Fruit fly (Drosophila melanogaster) whole organism, embryonic: ENCODE data around the gene mRpS11.

Experiments
- BtbVII ChIP-seq: fragments of 200-800 bp; sonication (Bioruptor generic); optimal IDR thresholded peaks from 3 replicates; lab custom pipeline; 2017; ENCODE audit warnings: missing biosample characterization, mild to moderate bottlenecking, missing genetic modification characterization
- Bteb2 ChIP-seq: fragments of 200-800 bp; sonication (Bioruptor generic); optimal IDR thresholded peaks from 2 replicates; lab custom pipeline; 2016; ENCODE audit warnings: missing biosample characterization, missing genetic modification characterization
- CG10366 ChIP-seq: fragments of 200-800 bp; sonication (Bioruptor generic); IDR thresholded peaks from 2 replicates; pipeline ENCODE4 v1.3.6; 2022; ENCODE audit warnings: missing biosample characterization, missing genetic modification characterization
- CG10654 ChIP-seq: fragments of 200-800 bp; sonication (Bioruptor generic); optimal IDR thresholded peaks from 2 replicates; lab custom pipeline; 2016; ENCODE audit warnings: missing biosample characterization, missing genetic modification characterization
- CG11560 ChIP-seq: fragments of 200-800 bp; sonication (Bioruptor generic); IDR thresholded peaks from 3 replicates; pipeline ENCODE4 v1.3.6; 2022; ENCODE audit warnings: missing biosample characterization, missing genetic modification characterization
- CG11723 ChIP-seq: fragments of 200-800 bp; sonication (Bioruptor generic); optimal IDR thresholded peaks from 2 replicates; lab custom pipeline; 2017; ENCODE audit warnings: missing biosample characterization, mild to moderate bottlenecking, missing genetic modification characterization
- CG12236 ChIP-seq: fragments of 200-800 bp; sonication (Bioruptor generic); optimal IDR thresholded peaks from 2 replicates; lab custom pipeline; 2016; ENCODE audit warnings: missing biosample characterization, missing genetic modification characterization
- CG12299 ChIP-seq: fragments of 200-800 bp; sonication (Bioruptor generic); optimal IDR thresholded peaks from 2 replicates; lab custom pipeline; 2018; ENCODE audit warnings: missing biosample characterization, mild to moderate bottlenecking, missing genetic modification characterization
- CG13287 ChIP-seq: fragments of 200-800 bp; sonication (Bioruptor generic); IDR thresholded peaks from 2 replicates; pipeline ENCODE4 v1.3.6; 2022; ENCODE audit warnings: missing biosample characterization, missing genetic modification characterization; ENCODE audit not compliant: partially characterized antibody
- CG14860 ChIP-seq: fragments of 200-800 bp; sonication (Bioruptor generic); IDR thresholded peaks from 3 replicates; pipeline ENCODE4 v1.3.6; 2022; ENCODE audit warnings: missing biosample characterization, missing genetic modification characterization; ENCODE audit not compliant: partially characterized antibody
- CG16813 ChIP-seq: fragments of 200-800 bp; sonication (Bioruptor generic); IDR thresholded peaks from 3 replicates; pipeline ENCODE4 v1.3.6; 2022; ENCODE audit warnings: missing biosample characterization, missing genetic modification characterization; ENCODE audit not compliant: partially characterized antibody
- CG17912 ChIP-seq: fragments of 200-800 bp; sonication (Bioruptor generic); optimal IDR thresholded peaks from 2 replicates; lab custom pipeline; 2018; ENCODE audit warnings: missing biosample characterization, mild to moderate bottlenecking, missing genetic modification characterization
- CG33213 ChIP-seq: fragments of 200-800 bp; sonication (Bioruptor generic); optimal IDR thresholded peaks from 3 replicates; lab custom pipeline; 2016; ENCODE audit warnings: missing biosample characterization, missing genetic modification characterization
- CG34376 ChIP-seq: fragments of 200-800 bp; sonication (Bioruptor generic); optimal IDR thresholded peaks from 2 replicates; lab custom pipeline; 2018; ENCODE audit warnings: missing biosample characterization, mild to moderate bottlenecking, missing genetic modification characterization
- CG42726 ChIP-seq: fragments of 200-800 bp; sonication (Bioruptor generic); IDR thresholded peaks from 2 replicates; pipeline ENCODE4 v1.3.6; 2022; ENCODE audit warnings: missing biosample characterization, missing genetic modification characterization; ENCODE audit not compliant: partially characterized antibody
- CG4282 ChIP-seq: fragments of 200-800 bp; sonication (Bioruptor generic); optimal IDR thresholded peaks from 2 replicates; lab custom pipeline; 2016; ENCODE audit warnings: missing biosample characterization, missing genetic modification characterization
- CG6791 ChIP-seq: fragments of 200-800 bp; sonication (Bioruptor generic); IDR thresholded peaks from 3 replicates; pipeline ENCODE4 v1.3.6; 2022; ENCODE audit warnings: missing biosample characterization, missing genetic modification characterization; ENCODE audit not compliant: partially characterized antibody
- CG7556 ChIP-seq: fragments of 200-800 bp; sonication (Bioruptor generic); optimal IDR thresholded peaks from 2 replicates; lab custom pipeline; 2017; ENCODE audit warnings: missing biosample characterization, mild to moderate bottlenecking, missing genetic modification characterization
- CG8281 ChIP-seq: fragments of 200-800 bp; sonication (Bioruptor generic); optimal IDR thresholded peaks from 2 replicates; lab custom pipeline; 2018; ENCODE audit warnings: missing biosample characterization, mild to moderate bottlenecking, missing genetic modification characterization, moderate library complexity
- CG9876 ChIP-seq: fragments of 200-800 bp; sonication (Bioruptor generic); optimal IDR thresholded peaks from 2 replicates; lab custom pipeline; 2016; ENCODE audit warnings: missing biosample characterization, missing genetic modification characterization
- CkIIα-i1 ChIP-seq: fragments of 200-800 bp; sonication (Bioruptor generic); IDR thresholded peaks from 2 replicates; pipeline ENCODE4 v1.3.6; 2022; ENCODE audit warnings: missing biosample characterization, missing genetic modification characterization
- D19B ChIP-seq: fragments of 200-800 bp; sonication (Bioruptor generic); optimal IDR thresholded peaks from 2 replicates; lab custom pipeline; 2017; ENCODE audit warnings: missing biosample characterization, mild to moderate bottlenecking, missing genetic modification characterization
- Dll ChIP-seq: fragments of 200-800 bp; sonication (Bioruptor generic); IDR thresholded peaks from 4 replicates; pipeline ENCODE4 v1.3.6; 2022; ENCODE audit warnings: missing biosample characterization, missing genetic modification characterization; ENCODE audit not compliant: partially characterized antibody
- Ets65A ChIP-seq: fragments of 200-800 bp; sonication (Bioruptor generic); peaks from one replicate; lab custom pipeline; 2016; ENCODE audit warnings: missing biosample characterization, missing genetic modification characterization
- GATAe ChIP-seq: fragments of 200-800 bp; sonication (Bioruptor generic); conservative IDR thresholded peaks from 2 replicates; pipeline ENCODE4 v1.3.6; 2022; ENCODE audit warnings: missing biosample characterization, missing genetic modification characterization
- HmgZ ChIP-seq: fragments of 200-800 bp; sonication (Bioruptor generic); optimal IDR thresholded peaks from 2 replicates; lab custom pipeline; 2018; ENCODE audit warnings: missing biosample characterization, mild to moderate bottlenecking, missing genetic modification characterization
- Hmr ChIP-seq: fragments of 200-800 bp; sonication (Bioruptor generic); optimal IDR thresholded peaks from 3 replicates; lab custom pipeline; 2017; ENCODE audit warnings: mild to moderate bottlenecking, missing biosample characterization, missing genetic modification reagents, missing genetic modification characterization
- Hmx ChIP-seq: fragments of 200-800 bp; sonication (Bioruptor generic); optimal IDR thresholded peaks from 2 replicates; lab custom pipeline; 2016; ENCODE audit warnings: missing biosample characterization, missing genetic modification characterization
- Hr3 ChIP-seq: fragments of 200-800 bp; sonication (Bioruptor generic); optimal IDR thresholded peaks from 3 replicates; lab custom pipeline; 2016; ENCODE audit warnings: missing biosample characterization, missing genetic modification characterization
- Max ChIP-seq: fragments of 200-800 bp; sonication (Bioruptor generic); optimal IDR thresholded peaks from 2 replicates; lab custom pipeline; 2016; ENCODE audit warnings: missing biosample characterization, mild to moderate bottlenecking, missing genetic modification characterization
- NC2α ChIP-seq: fragments of 200-800 bp; sonication (Bioruptor generic); optimal IDR thresholded peaks from 2 replicates; lab custom pipeline; 2016; ENCODE audit warnings: missing biosample characterization, missing genetic modification characterization
- Rfx ChIP-seq: fragments of 200-800 bp; sonication (Bioruptor generic); IDR thresholded peaks from 2 replicates; pipeline ENCODE4 v1.3.6; 2022; ENCODE audit warnings: missing biosample characterization, missing genetic modification characterization
- Sox100B ChIP-seq: fragments of 200-800 bp; sonication (Bioruptor generic); optimal IDR thresholded peaks from 3 replicates; lab custom pipeline; 2018; ENCODE audit warnings: missing biosample characterization, mild to moderate bottlenecking, missing genetic modification characterization
- ap ChIP-seq: fragments of 200-800 bp; sonication (Bioruptor generic); IDR thresholded peaks from 2 replicates; pipeline ENCODE4 v1.3.6; 2022; ENCODE audit warnings: missing biosample characterization, missing genetic modification characterization
- az2 ChIP-seq: fragments of 200-800 bp; sonication (Bioruptor generic); optimal IDR thresholded peaks from 3 replicates; lab custom pipeline; 2016; ENCODE audit warnings: missing biosample characterization, missing genetic modification characterization
- bowl ChIP-seq: fragments of 200-800 bp; sonication (Bioruptor generic); IDR thresholded peaks from 2 replicates; pipeline ENCODE4 v1.3.6; 2022; ENCODE audit warnings: missing biosample characterization, missing genetic modification characterization
- ems ChIP-seq: fragments of 200-800 bp; sonication (Bioruptor generic); optimal IDR thresholded peaks from 3 replicates; lab custom pipeline; 2016; ENCODE audit warnings: missing biosample characterization, missing genetic modification characterization
- en ChIP-seq: fragments of 200-800 bp; sonication (Bioruptor generic); optimal IDR thresholded peaks from 2 replicates; lab custom pipeline; 2016; ENCODE audit warnings: missing biosample characterization, missing genetic modification characterization
- exex ChIP-seq: fragments of 200-800 bp; sonication (Bioruptor generic); optimal IDR thresholded peaks from 4 replicates; lab custom pipeline; 2018; ENCODE audit warnings: missing biosample characterization, mild to moderate bottlenecking, missing genetic modification characterization, moderate library complexity
- ftz-f1 ChIP-seq: fragments of 200-800 bp; sonication (Bioruptor generic); optimal IDR thresholded peaks from 2 replicates; lab custom pipeline; 2016; ENCODE audit warnings: missing biosample characterization, missing genetic modification characterization
- gsb-n ChIP-seq: fragments of 200-800 bp; sonication (Bioruptor generic); optimal IDR thresholded peaks from 3 replicates; lab custom pipeline; 2018; ENCODE audit warnings: missing biosample characterization, mild to moderate bottlenecking, missing genetic modification characterization
- ham ChIP-seq: fragments of 200-800 bp; sonication (Bioruptor generic); IDR thresholded peaks from 2 replicates; pipeline ENCODE4 v1.3.6; 2022; ENCODE audit warnings: missing biosample characterization, missing genetic modification characterization
- inv ChIP-seq: fragments of 200-800 bp; sonication (Bioruptor generic); IDR thresholded peaks from 2 replicates; pipeline ENCODE4 v1.3.6; 2022; ENCODE audit warnings: missing biosample characterization, missing genetic modification characterization; ENCODE audit not compliant: partially characterized antibody
- klu ChIP-seq: fragments of 200-800 bp; sonication (Bioruptor generic); IDR thresholded peaks from 2 replicates; pipeline ENCODE4 v1.3.6; 2022; ENCODE audit warnings: missing biosample characterization, missing genetic modification characterization
- lilli ChIP-seq: fragments of 200-800 bp; sonication (Bioruptor generic); optimal IDR thresholded peaks from 3 replicates; lab custom pipeline; 2016; ENCODE audit warnings: missing biosample characterization, missing genetic modification characterization
- mirr ChIP-seq: fragments of 200-800 bp; sonication (Bioruptor generic); optimal IDR thresholded peaks from 3 replicates; lab custom pipeline; 2018; ENCODE audit warnings: missing biosample characterization, mild to moderate bottlenecking, missing genetic modification characterization
- pnt ChIP-seq: fragments of 200-800 bp; sonication (Bioruptor generic); optimal IDR thresholded peaks from 3 replicates; lab custom pipeline; 2016; ENCODE audit warnings: missing biosample characterization, missing genetic modification characterization
- salm ChIP-seq: fragments of 200-800 bp; sonication (Bioruptor generic); optimal IDR thresholded peaks from 2 replicates; lab custom pipeline; 2018; ENCODE audit warnings: missing biosample characterization, mild to moderate bottlenecking, missing genetic modification characterization
- sc ChIP-seq, 3 experiments: fragments of >200 bp in 2 of 3; fragments of 200-800 bp in 1 of 3; sonication (Bioruptor generic) in 1 of 3; optimal IDR thresholded peaks; 2 replicates in 2 of 3; 3 replicates in 1 of 3; lab custom pipeline; 2017; ENCODE audit warnings: mild to moderate bottlenecking in 1 of 3, missing biosample characterization in 1 of 3, missing genetic modification characterization in 1 of 3, missing genetic modification reagents in 1 of 3
- stc ChIP-seq: fragments of 200-800 bp; sonication (Bioruptor generic); IDR thresholded peaks from 2 replicates; pipeline ENCODE4 v1.3.6; 2022; ENCODE audit warnings: missing biosample characterization, missing genetic modification characterization
- ttk ChIP-seq: fragments of 200-800 bp; sonication (Bioruptor generic); IDR thresholded peaks from 2 replicates; pipeline ENCODE4 v2.1.2; 2022; ENCODE audit warnings: missing biosample characterization, missing genetic modification characterization
- vfl ChIP-seq: fragments of 200-800 bp; sonication (Bioruptor generic); optimal IDR thresholded peaks from 2 replicates; lab custom pipeline; 2016; ENCODE audit warnings: missing biosample characterization, missing genetic modification characterization

Gene mRpS11

dm6 chr3R:17115668-17116067 lies 43.1 kb downstream of the mRpS11 start (continued):
- TF ChIP-seq klu (GFP tag; lab: Robert Waterston, UW) (no peak), bowl (GFP tag; lab: Robert Waterston, UW) (no peak), gsb-n (tag; lab: Kevin White, UChicago) (no peak), ttk (GFP tag; lab: Robert Waterston, UW) (no peak), CG17912 (GFP tag; lab: Kevin White, UChicago) (no peak), Dll (GFP tag; lab: Robert Waterston, UW) (no peak), mirr (GFP tag; lab: Kevin White, UChicago) (peak; percentile 52), ap (GFP tag; lab: Robert Waterston, UW) (no peak), lilli (no peak), CG16813 (GFP tag; lab: Robert Waterston, UW) (no peak), CG42726 (no peak), Sox100B (GFP tag; lab: Kevin White, UChicago) (peak; percentile 37), inv (GFP tag; lab: Robert Waterston, UW) (no peak), CG4282 (GFP tag; lab: Kevin White, UChicago) (no peak), CG11560 (tag; lab: Robert Waterston, UW) (no peak), CG6791 (GFP tag; lab: Robert Waterston, UW) (no peak), CG13287 (GFP tag; lab: Robert Waterston, UW) (no peak), CG10366 (no peak), Max (no peak), Hmr (GFP tag; lab: Kevin White, UChicago) (no peak), Hmx (GFP tag; lab: Kevin White, UChicago) (no peak), vfl (GFP tag; lab: Kevin White, UChicago) (no peak), CG34376 (GFP tag; lab: Kevin White, UChicago) (peak; percentile 43), CG12299 (tag; lab: Kevin White, UChicago) (no peak), BtbVII (GFP tag; lab: Kevin White, UChicago) (peak; percentile 71), CG12236 (GFP tag; lab: Kevin White, UChicago) (no peak), Ets65A (GFP tag; lab: Kevin White, UChicago) (no peak), CG9876 (GFP tag; lab: Kevin White, UChicago) (no peak), NC2α (GFP tag; lab: Kevin White, UChicago) (no peak), HmgZ (tag; lab: Kevin White, UChicago) (peak; percentile 1), GATAe (GFP tag; lab: Robert Waterston, UW) (no peak), az2 (GFP tag; lab: Kevin White, UChicago) (no peak), CG8281 (tag; lab: Kevin White, UChicago) (peak; percentile 84), pnt (GFP tag; lab: Kevin White, UChicago) (no peak), exex (tag; lab: Kevin White, UChicago) (peak; percentile 48), CkIIα-i1 (no peak), CG7556 (GFP tag; lab: Kevin White, UChicago) (no peak), Bteb2 (GFP tag; lab: Kevin White, UChicago) (no peak), Hr3 (no peak), ems (GFP tag; lab: Kevin White, UChicago) (no peak), D19B (GFP tag; lab: Kevin White, UChicago) (no peak), salm (tag; lab: Kevin White, UChicago) (peak; percentile 56), CG11723 (peak; percentile 25), stc (no peak), Rfx (no peak; the same call in 1 of the 2 replicates), CG33213 (GFP tag; lab: Kevin White, UChicago) (no peak), ftz-f1 (GFP tag; lab: Kevin White, UChicago) (no peak), ham (no peak), CG10654 (GFP tag; lab: Kevin White, UChicago) (no peak), en (GFP tag; lab: Kevin White, UChicago) (no peak), sc (optimal IDR thresholded peaks at IDR 0.05; lab: Kevin White, UChicago) (no peak), sc (GFP tag; optimal IDR thresholded peaks at IDR 0.05; lab: Kevin White, UChicago) (no peak), CG14860 (GFP tag; lab: Robert Waterston, UW) (no peak)
